Fruit fly (Drosophila melanogaster): ENCODE measurements around the gene Stip1.

Stip1 gene

dm6 chr2L:277122-277671 is 17.7 kb upstream of the Stip1 start, which contains the start of gene smo (continued):
- TF ChIP-seq ERR (GFP tag; optimal IDR thresholded peaks at IDR 0.05) (peak; percentile 5), chn (GFP tag; optimal IDR thresholded peaks at IDR 0.05) (peak; percentile 33), Trl (optimal IDR thresholded peaks at IDR 0.05) (peak in 1 of 2 experiments; percentile 2), Trl (GFP tag; optimal IDR thresholded peaks at IDR 0.05) (peak; percentile 51), CG11560 (tag; IDR thresholded peaks at IDR 0.05) (peak; percentile 21; the same call in 1 of the 3 replicates), gcm2 (GFP tag; optimal IDR thresholded peaks at IDR 0.05) (no peak), lov (optimal IDR thresholded peaks at IDR 0.05) (no peak), lov (GFP tag; IDR thresholded peaks at IDR 0.05) (no peak), CG14050 (GFP tag; IDR thresholded peaks at IDR 0.05) (no peak), lmd (GFP tag; IDR thresholded peaks at IDR 0.05) (no peak), slbo (GFP tag; IDR thresholded peaks at IDR 0.05) (peak; percentile 44; the same call in 1 of the 2 replicates), CG14667 (GFP tag; IDR thresholded peaks at IDR 0.05) (no peak), dan (GFP tag; IDR thresholded peaks at IDR 0.05) (no peak), chif (GFP tag; optimal IDR thresholded peaks at IDR 0.05) (peak; percentile 29 to 48), dpn (GFP tag; optimal IDR thresholded peaks at IDR 0.05) (peak; percentile 48 to 52), pfk (GFP tag; optimal IDR thresholded peaks at IDR 0.05) (no peak), CG1024 (GFP tag; IDR thresholded peaks at IDR 0.05) (no peak), CG6175 (GFP tag; IDR thresholded peaks at IDR 0.05) (no peak), ewg (GFP tag; optimal IDR thresholded peaks at IDR 0.05) (peak; percentile 37), CG3995 (GFP tag; optimal IDR thresholded peaks at IDR 0.05) (peak; percentile 57), CG4404 (GFP tag; IDR thresholded peaks at IDR 0.05) (no peak), cas (GFP tag; IDR thresholded peaks at IDR 0.05) (0 out of 2 replicates have a peak, but pooled peaks have one; percentile 14), HLHmδ (GFP tag; optimal IDR thresholded peaks at IDR 0.05) (no peak), hth (optimal IDR thresholded peaks at IDR 0.05) (no peak), NC2α (GFP tag; optimal IDR thresholded peaks at IDR 0.05) (no peak), CG18262 (tag; optimal IDR thresholded peaks at IDR 0.05) (no peak), CG11695 (GFP tag; IDR thresholded peaks at IDR 0.05) (no peak), Dref (GFP tag; IDR thresholded peaks at IDR 0.05) (peak; percentile 92), CG30403 (GFP tag; optimal IDR thresholded peaks at IDR 0.05) (peak; percentile 44), tna (GFP tag; IDR thresholded peaks at IDR 0.05; ENCODE audit: partially characterized antibody) (peak; percentile 53; the same call in 1 of the 2 replicates), en (GFP tag; optimal IDR thresholded peaks at IDR 0.05) (no peak), sc (optimal IDR thresholded peaks at IDR 0.05) (no peak), sc (GFP tag; optimal IDR thresholded peaks at IDR 0.05) (no peak), pita (GFP tag; optimal IDR thresholded peaks at IDR 0.05) (no peak), CG11504 (tag; optimal IDR thresholded peaks at IDR 0.05) (peak; percentile 99), CG9215 (GFP tag; IDR thresholded peaks at IDR 0.05) (no peak), CG1603 (tag; optimal IDR thresholded peaks at IDR 0.05) (peak; percentile 84), CG6272 (GFP tag; IDR thresholded peaks at IDR 0.05) (no peak), bsh (GFP tag; optimal IDR thresholded peaks at IDR 0.05) (peak in 1 of 2 experiments; percentile 3), CG15601 (tag; optimal IDR thresholded peaks at IDR 0.05) (peak; percentile 29), CG14441 (GFP tag; IDR thresholded peaks at IDR 0.05) (no peak), CG12104 (GFP tag; optimal IDR thresholded peaks at IDR 0.05) (no peak), Myb (GFP tag; optimal IDR thresholded peaks at IDR 0.05) (peak; percentile 70), CG12155 (GFP tag; optimal IDR thresholded peaks at IDR 0.05) (no peak), Dbx (GFP tag; IDR thresholded peaks at IDR 0.05) (no peak), CG15479 (GFP tag; optimal IDR thresholded peaks at IDR 0.05) (no peak), chm (GFP tag; IDR thresholded peaks at IDR 0.05) (no peak), Bdp1 (GFP tag; optimal IDR thresholded peaks at IDR 0.05) (no peak), ato (GFP tag; IDR thresholded peaks at IDR 0.05; ENCODE audit: partially characterized antibody) (peak; percentile 81), CG12236 (GFP tag; optimal IDR thresholded peaks at IDR 0.05) (no peak), CG11085 (GFP tag; IDR thresholded peaks at IDR 0.05) (no peak), Stat92E (GFP tag; optimal IDR thresholded peaks at IDR 0.05) (peak in 1 of 3 experiments; percentile 14)
